Worm (Caenorhabditis elegans): ENCODE results near the gene F21C10.9.

The F21C10.9 gene

ce11 chrV:9082350-9082749 lies 16.1 kb downstream of the F21C10.9 start:
- TF ChIP-seq lin-40 (tag; optimal IDR thresholded peaks at IDR 0.05) (no peak), bed-2 (GFP tag; IDR thresholded peaks at IDR 0.05) (no peak), sdz-38 (tag; optimal IDR thresholded peaks at IDR 0.05) (no peak), T07F8.4 (tag; optimal IDR thresholded peaks at IDR 0.05) (no peak), rcor-1 (GFP tag; IDR thresholded peaks at IDR 0.05) (no peak), hlh-26 (GFP tag; conservative IDR thresholded peaks at IDR 0.05) (no peak), F57C9.4 (tag; optimal IDR thresholded peaks at IDR 0.05) (no peak), ama-1 (optimal IDR thresholded peaks at IDR 0.05) (no peak), ama-1 (GFP tag; optimal IDR thresholded peaks at IDR 0.05) (no peak), let-526 (GFP tag; IDR thresholded peaks at IDR 0.05) (no peak), mcd-1 (GFP tag; IDR thresholded peaks at IDR 0.05) (no peak), egl-44 (GFP tag; IDR thresholded peaks at IDR 0.05) (no peak)

ce11 chrV:9081410-9081809 lies 17.1 kb downstream of the F21C10.9 start:
- no peak for TF ChIP-seq madf-6 (GFP tag; IDR thresholded peaks at IDR 0.05)
- TF ChIP-seq tbx-9 (tag; optimal IDR thresholded peaks at IDR 0.05; ENCODE audit: borderline replicate concordance) = no peak
- TF ChIP-seq attf-3 (GFP tag; conservative IDR thresholded peaks at IDR 0.05) = no peak
- no peak for TF ChIP-seq C06A6.2 (GFP tag; conservative IDR thresholded peaks at IDR 0.05)
- no peak for TF ChIP-seq nhr-179 (tag; optimal IDR thresholded peaks at IDR 0.05)
- no peak for TF ChIP-seq aptf-2 (GFP tag; conservative IDR thresholded peaks at IDR 0.05)
- no peak for TF ChIP-seq lsl-1 (GFP tag; optimal IDR thresholded peaks at IDR 0.05)
- TF ChIP-seq ZK185.1 (tag; optimal IDR thresholded peaks at IDR 0.05; ENCODE audit: poor library complexity, severe bottlenecking) = peak; percentile 17
- TF ChIP-seq ets-4 (GFP tag; optimal IDR thresholded peaks at IDR 0.05) = no peak
- no peak for TF ChIP-seq egl-18 (GFP tag; IDR thresholded peaks at IDR 0.05)
- peak; percentile 62 for TF ChIP-seq nhr-80 (tag; optimal IDR thresholded peaks at IDR 0.05)
- TF ChIP-seq B0261.1 (tag; optimal IDR thresholded peaks at IDR 0.05) = no peak
- TF ChIP-seq F22D6.2 (tag; optimal IDR thresholded peaks at IDR 0.05) = no peak
- no peak for TF ChIP-seq mxl-1 (tag; optimal IDR thresholded peaks at IDR 0.05)
- TF ChIP-seq tbp1 (GFP tag; optimal IDR thresholded peaks at IDR 0.05) = no peak
- no peak for TF ChIP-seq nfya-2 (GFP tag; IDR thresholded peaks at IDR 0.05)
- no peak for TF ChIP-seq hmg-1.2 (GFP tag; IDR thresholded peaks at IDR 0.05)
- no peak for TF ChIP-seq tlf-1 (GFP tag; optimal IDR thresholded peaks at IDR 0.05)
- TF ChIP-seq cebp-1 (GFP tag; IDR thresholded peaks at IDR 0.05) = no peak
- peak; percentile 13 for TF ChIP-seq cebp-1 (tag; optimal IDR thresholded peaks at IDR 0.05)
- no peak for TF ChIP-seq Y53F4B.3 (GFP tag; IDR thresholded peaks at IDR 0.05)

- peak; percentile 37; the same call in 1 of the 2 replicates for TF ChIP-seq pbrm-1 (GFP tag; IDR thresholded peaks at IDR 0.05)
- TF ChIP-seq Y56A3A.18 (GFP tag; IDR thresholded peaks at IDR 0.05) = no peak
- TF ChIP-seq sptf-2 (GFP tag; optimal IDR thresholded peaks at IDR 0.05) = no peak
- peak; percentile 87 for TF ChIP-seq ztf-22 (GFP tag; optimal IDR thresholded peaks at IDR 0.05)
- no peak for TF ChIP-seq bed-2 (GFP tag; IDR thresholded peaks at IDR 0.05)
- TF ChIP-seq ztf-26 (tag; optimal IDR thresholded peaks at IDR 0.05) = no peak
- peak; percentile 22; the same call in 1 of the 2 replicates for TF ChIP-seq cebp-1 (GFP tag; IDR thresholded peaks at IDR 0.05)
- TF ChIP-seq cebp-1 (tag; optimal IDR thresholded peaks at IDR 0.05) = peak; percentile 68
- TF ChIP-seq zim-3 (tag; optimal IDR thresholded peaks at IDR 0.05) = no peak
- TF ChIP-seq dox-1 (GFP tag; IDR thresholded peaks at IDR 0.05) = peak; percentile 69; the same call in 1 of the 2 replicates
- no peak for TF ChIP-seq lir-1 (GFP tag; conservative IDR thresholded peaks at IDR 0.05)
- peak; percentile 99 for TF ChIP-seq nhr-80 (tag; optimal IDR thresholded peaks at IDR 0.05)
- TF ChIP-seq ekl-4 (GFP tag; IDR thresholded peaks at IDR 0.05) = no peak
- no peak for TF ChIP-seq F33H1.4 (GFP tag; IDR thresholded peaks at IDR 0.05)
- peak; percentile 54 for TF ChIP-seq nhr-90 (tag; optimal IDR thresholded peaks at IDR 0.05)
- TF ChIP-seq tbp1 (GFP tag; optimal IDR thresholded peaks at IDR 0.05) = peak; percentile 31
- peak; percentile 92 for TF ChIP-seq ets-4 (GFP tag; optimal IDR thresholded peaks at IDR 0.05)
- peak; percentile 72 for TF ChIP-seq B0336.3 (GFP tag; IDR thresholded peaks at IDR 0.05)
- TF ChIP-seq lin-40 (tag; optimal IDR thresholded peaks at IDR 0.05) = peak; percentile 21
- no peak for TF ChIP-seq snpc-4 (GFP tag; optimal IDR thresholded peaks at IDR 0.05)
- peak in 2 of 4 experiments; percentile 24 to 37 for TF ChIP-seq snpc-4 (tag; optimal IDR thresholded peaks at IDR 0.05)
- TF ChIP-seq attf-5 (GFP tag; optimal IDR thresholded peaks at IDR 0.05) = peak; percentile 4
- TF ChIP-seq hlh-26 (GFP tag; conservative IDR thresholded peaks at IDR 0.05) = no peak
Observed at ce11 chrV:9079965-9080432, 18.5 kb downstream of the F21C10.9 start.

Data from whole organism, young adult.